Worm (Caenorhabditis elegans): ENCODE measurements around the gene Y39A3A.4.

Gene Y39A3A.4

ce11 chrIII:2076546-2077134, at the start of gene Y39A3A.4:
Gene Y39A3A.4 (minus strand): TSS chrIII:2076596.
- TF ChIP-seq cog-1 (tag; optimal IDR thresholded peaks at IDR 0.05) = no peak
- TF ChIP-seq tab-1 (GFP tag; IDR thresholded peaks at IDR 0.05) = no peak
- no peak for TF ChIP-seq ztf-29 (GFP tag; IDR thresholded peaks at IDR 0.05)
- no peak for TF ChIP-seq T22C8.4 (GFP tag; IDR thresholded peaks at IDR 0.05)
- no peak for TF ChIP-seq ref-1 (GFP tag; conservative IDR thresholded peaks at IDR 0.05)
- TF ChIP-seq ztf-23 (GFP tag; IDR thresholded peaks at IDR 0.05) = no peak
- no peak for TF ChIP-seq klf-2 (GFP tag; conservative IDR thresholded peaks at IDR 0.05)
- no peak for TF ChIP-seq flt-1 (GFP tag; IDR thresholded peaks at IDR 0.05)
- no peak for TF ChIP-seq med-1 (GFP tag; optimal IDR thresholded peaks at IDR 0.05; ENCODE audit: insufficient read depth)

ce11 chrIII:2125936-2126335, 49.5 kb upstream of the Y39A3A.4 start:
- no peak for TF ChIP-seq med-1 (GFP tag; optimal IDR thresholded peaks at IDR 0.05; ENCODE audit: insufficient read depth)
- TF ChIP-seq cog-1 (tag; optimal IDR thresholded peaks at IDR 0.05) = peak; percentile 52
- no peak for TF ChIP-seq klf-2 (GFP tag; conservative IDR thresholded peaks at IDR 0.05)
- TF ChIP-seq T22C8.4 (GFP tag; IDR thresholded peaks at IDR 0.05) = no peak

ce11 chrIII:2123673-2124187, 47.3 kb upstream of the Y39A3A.4 start, which contains the start of gene frl-1:
Gene frl-1 (plus strand): TSS chrIII:2124137.
- no peak for TF ChIP-seq T22C8.4 (GFP tag; IDR thresholded peaks at IDR 0.05)
- no peak for TF ChIP-seq med-1 (GFP tag; optimal IDR thresholded peaks at IDR 0.05; ENCODE audit: insufficient read depth)
- no peak for TF ChIP-seq ztf-23 (GFP tag; IDR thresholded peaks at IDR 0.05)
- TF ChIP-seq ref-1 (GFP tag; conservative IDR thresholded peaks at IDR 0.05) = no peak
- TF ChIP-seq cog-1 (tag; optimal IDR thresholded peaks at IDR 0.05) = no peak
- TF ChIP-seq flt-1 (GFP tag; IDR thresholded peaks at IDR 0.05) = no peak
- TF ChIP-seq tab-1 (GFP tag; IDR thresholded peaks at IDR 0.05) = no peak
- TF ChIP-seq ztf-29 (GFP tag; IDR thresholded peaks at IDR 0.05) = no peak
- no peak for TF ChIP-seq klf-2 (GFP tag; conservative IDR thresholded peaks at IDR 0.05)

- TF ChIP-seq klf-2 (GFP tag; conservative IDR thresholded peaks at IDR 0.05) = no peak
- TF ChIP-seq T22C8.4 (GFP tag; IDR thresholded peaks at IDR 0.05) = no peak
Measured at ce11 chrIII:2117541-2117940, 41.1 kb upstream of the Y39A3A.4 start, which contains the start of gene Y48G9A.6. Gene Y48G9A.6 (plus strand): TSS chrIII:2117841.

- TF ChIP-seq tab-1 (GFP tag; IDR thresholded peaks at IDR 0.05) = no peak
- no peak for TF ChIP-seq flt-1 (GFP tag; IDR thresholded peaks at IDR 0.05)
- no peak for TF ChIP-seq med-1 (GFP tag; optimal IDR thresholded peaks at IDR 0.05; ENCODE audit: insufficient read depth)
- TF ChIP-seq klf-2 (GFP tag; conservative IDR thresholded peaks at IDR 0.05) = no peak
- no peak for TF ChIP-seq T22C8.4 (GFP tag; IDR thresholded peaks at IDR 0.05)
- TF ChIP-seq ref-1 (GFP tag; conservative IDR thresholded peaks at IDR 0.05) = no peak
- no peak for TF ChIP-seq cog-1 (tag; optimal IDR thresholded peaks at IDR 0.05)
- TF ChIP-seq ztf-23 (GFP tag; IDR thresholded peaks at IDR 0.05) = no peak
- TF ChIP-seq ztf-29 (GFP tag; IDR thresholded peaks at IDR 0.05) = no peak
Measured at ce11 chrIII:2116797-2117196, 40.4 kb upstream of the Y39A3A.4 start, which contains the start of gene Y48G9A.11. Gene Y48G9A.11 (minus strand): TSS chrIII:2116897.

ce11 chrIII:2115322-2115721, 38.9 kb upstream of the Y39A3A.4 start:
- TF ChIP-seq ztf-29 (GFP tag; IDR thresholded peaks at IDR 0.05) (no peak), T22C8.4 (GFP tag; IDR thresholded peaks at IDR 0.05) (peak; percentile 61)

ce11 chrIII:2112601-2113176, 36.3 kb upstream of the Y39A3A.4 start:
- TF ChIP-seq tab-1 (GFP tag; IDR thresholded peaks at IDR 0.05) = no peak
- peak; percentile 94 for TF ChIP-seq T22C8.4 (GFP tag; IDR thresholded peaks at IDR 0.05)

ce11 chrIII:2112009-2112408, 35.6 kb upstream of the Y39A3A.4 start:
- no peak for TF ChIP-seq T22C8.4 (GFP tag; IDR thresholded peaks at IDR 0.05)
- no peak for TF ChIP-seq tab-1 (GFP tag; IDR thresholded peaks at IDR 0.05)
- no peak for TF ChIP-seq ztf-23 (GFP tag; IDR thresholded peaks at IDR 0.05)
- TF ChIP-seq ztf-29 (GFP tag; IDR thresholded peaks at IDR 0.05) = no peak
- no peak for TF ChIP-seq klf-2 (GFP tag; conservative IDR thresholded peaks at IDR 0.05)
- TF ChIP-seq ref-1 (GFP tag; conservative IDR thresholded peaks at IDR 0.05) = no peak
- no peak for TF ChIP-seq flt-1 (GFP tag; IDR thresholded peaks at IDR 0.05)
- no peak for TF ChIP-seq med-1 (GFP tag; optimal IDR thresholded peaks at IDR 0.05; ENCODE audit: insufficient read depth)
- no peak for TF ChIP-seq cog-1 (tag; optimal IDR thresholded peaks at IDR 0.05)

ce11 chrIII:2111376-2111775, 35.0 kb upstream of the Y39A3A.4 start:
- TF ChIP-seq ztf-23 (GFP tag; IDR thresholded peaks at IDR 0.05) = no peak
- no peak for TF ChIP-seq tab-1 (GFP tag; IDR thresholded peaks at IDR 0.05)
- no peak for TF ChIP-seq T22C8.4 (GFP tag; IDR thresholded peaks at IDR 0.05)
- TF ChIP-seq med-1 (GFP tag; optimal IDR thresholded peaks at IDR 0.05; ENCODE audit: insufficient read depth) = no peak
- no peak for TF ChIP-seq ztf-29 (GFP tag; IDR thresholded peaks at IDR 0.05)
- TF ChIP-seq cog-1 (tag; optimal IDR thresholded peaks at IDR 0.05) = no peak
- TF ChIP-seq klf-2 (GFP tag; conservative IDR thresholded peaks at IDR 0.05) = no peak
- TF ChIP-seq ref-1 (GFP tag; conservative IDR thresholded peaks at IDR 0.05) = no peak
- no peak for TF ChIP-seq flt-1 (GFP tag; IDR thresholded peaks at IDR 0.05)

ce11 chrIII:2110249-2110648, 33.9 kb upstream of the Y39A3A.4 start, which contains the start of gene Y48G9A.7:
Gene Y48G9A.7 (plus strand): TSS chrIII:2110549.
- TF ChIP-seq ref-1 (GFP tag; conservative IDR thresholded peaks at IDR 0.05) (no peak), cog-1 (tag; optimal IDR thresholded peaks at IDR 0.05) (no peak), flt-1 (GFP tag; IDR thresholded peaks at IDR 0.05) (no peak), med-1 (GFP tag; optimal IDR thresholded peaks at IDR 0.05; ENCODE audit: insufficient read depth) (no peak), tab-1 (GFP tag; IDR thresholded peaks at IDR 0.05) (no peak), ztf-23 (GFP tag; IDR thresholded peaks at IDR 0.05) (no peak), T22C8.4 (GFP tag; IDR thresholded peaks at IDR 0.05) (no peak), klf-2 (GFP tag; conservative IDR thresholded peaks at IDR 0.05) (no peak), ztf-29 (GFP tag; IDR thresholded peaks at IDR 0.05) (no peak)
